Worm (Caenorhabditis elegans) whole organism, young adult: ENCODE data around the gene ssu-1.

ENCODE experiments used
- B0336.3 ChIP-seq: fragments of 200-800 bp; sonication (Bioruptor generic); IDR thresholded peaks from 2 replicates; pipeline ENCODE4 v1.3.6; 2022; ENCODE audit warnings: missing genetic modification characterization, missing compliant biosample characterization
- D2030.7 ChIP-seq: fragments of 200-800 bp; sonication (Bioruptor generic); IDR thresholded peaks from 2 replicates; pipeline ENCODE4 v1.3.6; 2022; ENCODE audit warnings: missing genetic modification reagents, missing genetic modification characterization, missing compliant biosample characterization
- F23B12.7 ChIP-seq: sonication (generic microtip); optimal IDR thresholded peaks from 2 replicates; lab custom pipeline; 2017; ENCODE audit warnings: missing genetic modification characterization, mild to moderate bottlenecking, missing compliant biosample characterization, antibody characterized with exemption, moderate library complexity; ENCODE audit not compliant: insufficient read depth
- F33H1.4 ChIP-seq: fragments of 200-800 bp; sonication (Bioruptor generic); IDR thresholded peaks from 2 replicates; pipeline ENCODE4 v1.3.6; 2022; ENCODE audit warnings: missing genetic modification reagents, missing genetic modification characterization, missing compliant biosample characterization
- F37B4.10 ChIP-seq: fragments of 200-800 bp; sonication (Bioruptor generic); IDR thresholded peaks from 2 replicates; pipeline ENCODE4 v1.3.6; 2022; ENCODE audit warnings: missing genetic modification characterization, missing compliant biosample characterization
- T26A5.8 ChIP-seq: sonication (generic microtip); optimal IDR thresholded peaks from 2 replicates; lab custom pipeline; 2016; ENCODE audit warnings: missing genetic modification characterization, missing compliant biosample characterization
- Y53F4B.3 ChIP-seq: fragments of 200-800 bp; sonication (Bioruptor generic); IDR thresholded peaks from 2 replicates; pipeline ENCODE4 v1.3.6; 2022; ENCODE audit warnings: missing genetic modification reagents, missing genetic modification characterization, missing compliant biosample characterization
- Y53G8AR.9 ChIP-seq: fragments of 200-800 bp; sonication (Bioruptor generic); conservative IDR thresholded peaks from 2 replicates; pipeline ENCODE4 v1.3.6; 2022; ENCODE audit warnings: missing genetic modification reagents, missing genetic modification characterization, missing compliant biosample characterization
- Y56A3A.18 ChIP-seq: fragments of 200-800 bp; sonication (Bioruptor generic); IDR thresholded peaks from 2 replicates; pipeline ENCODE4 v1.3.6; 2022; ENCODE audit warnings: missing genetic modification reagents, missing genetic modification characterization, missing compliant biosample characterization
- Y67H2A.10 ChIP-seq: fragments of 200-800 bp; sonication (Bioruptor generic); conservative IDR thresholded peaks from 2 replicates; pipeline ENCODE4 v1.3.6; 2022; ENCODE audit warnings: missing genetic modification reagents, missing genetic modification characterization, missing compliant biosample characterization
- akir-1 ChIP-seq: fragments of 200-800 bp; sonication (Bioruptor generic); optimal IDR thresholded peaks from 2 replicates; lab custom pipeline; 2018; ENCODE audit warnings: mild to moderate bottlenecking, missing genetic modification characterization, moderate library complexity, missing compliant biosample characterization
- ama-1 ChIP-seq, 3 experiments: fragments of 150-350 bp in 1 of 3; sonication (generic microtip) in 2 of 3; optimal IDR thresholded peaks; 2 replicates each; lab custom pipeline; 2014 to 2018; ENCODE audit warnings: missing biosample characterization in 2 of 3, missing genetic modification characterization in 2 of 3, missing genetic modification reagents in 2 of 3
- aptf-2 ChIP-seq: fragments of 200-800 bp; sonication (Bioruptor generic); conservative IDR thresholded peaks from 2 replicates; pipeline ENCODE4 v1.3.6; 2022; ENCODE audit warnings: missing genetic modification reagents, missing genetic modification characterization, missing compliant biosample characterization
- atf-7 ChIP-seq: sonication (generic microtip); optimal IDR thresholded peaks from 2 replicates; lab custom pipeline; 2017; ENCODE audit warnings: mild to moderate bottlenecking, missing genetic modification characterization, missing compliant biosample characterization
- attf-5 ChIP-seq: fragments of 200-800 bp; sonication (Bioruptor generic); optimal IDR thresholded peaks from 2 replicates; lab custom pipeline; 2018; ENCODE audit warnings: mild to moderate bottlenecking, missing genetic modification characterization, missing compliant biosample characterization
- ccch-3 ChIP-seq: fragments of 200-800 bp; sonication (Bioruptor generic); optimal IDR thresholded peaks from 2 replicates; lab custom pipeline; 2018; ENCODE audit warnings: mild to moderate bottlenecking, missing genetic modification characterization, missing compliant biosample characterization
- cebp-1 ChIP-seq, 2 experiments: fragments of 200-800 bp in 1 of 2; sonication (Bioruptor generic) in 1 of 2; sonication (generic microtip) in 1 of 2; IDR thresholded peaks in 1 of 2; optimal IDR thresholded peaks in 1 of 2; 2 replicates each; pipeline versions ENCODE4 v1.3.6 to Lab custom; 2017 to 2022; ENCODE audit warnings: missing compliant biosample characterization in 2 of 2, missing genetic modification characterization in 2 of 2, mild to moderate bottlenecking in 1 of 2, missing genetic modification reagents in 1 of 2, moderate library complexity in 1 of 2
- cebp-2 ChIP-seq: fragments of 200-800 bp; sonication (Bioruptor generic); IDR thresholded peaks from 2 replicates; pipeline ENCODE4 v1.3.6; 2022; ENCODE audit warnings: missing genetic modification characterization, missing compliant biosample characterization
- ceh-40 ChIP-seq: fragments of 200-800 bp; sonication (Bioruptor generic); IDR thresholded peaks from 2 replicates; pipeline ENCODE4 v1.3.6; 2022; ENCODE audit warnings: missing genetic modification characterization, missing compliant biosample characterization
- ceh-58 ChIP-seq: fragments of 200-800 bp; sonication (Bioruptor generic); IDR thresholded peaks from 2 replicates; pipeline ENCODE4 v1.3.6; 2022; ENCODE audit warnings: missing genetic modification characterization, missing compliant biosample characterization
- die-1 ChIP-seq: sonication (generic microtip); optimal IDR thresholded peaks from 2 replicates; lab custom pipeline; 2016; ENCODE audit warnings: missing genotype, mild to moderate bottlenecking, missing genetic modification characterization, missing compliant biosample characterization
- dpff-1 ChIP-seq: sonication (generic microtip); optimal IDR thresholded peaks from 2 replicates; lab custom pipeline; 2017; ENCODE audit warnings: mild to moderate bottlenecking, missing genetic modification characterization, missing compliant biosample characterization
- ets-4 ChIP-seq: fragments of 200-800 bp; sonication (Bioruptor generic); optimal IDR thresholded peaks from 2 replicates; lab custom pipeline; 2018; ENCODE audit warnings: mild to moderate bottlenecking, missing genetic modification characterization, missing compliant biosample characterization
- fkh-3 ChIP-seq: sonication (generic microtip); optimal IDR thresholded peaks from 2 replicates; lab custom pipeline; 2016; ENCODE audit warnings: mild to moderate bottlenecking, missing genetic modification characterization, missing compliant biosample characterization
- hrde-1 ChIP-seq: sonication (generic microtip); optimal IDR thresholded peaks from 2 replicates; lab custom pipeline; 2016; ENCODE audit warnings: missing genetic modification characterization, mild to moderate bottlenecking, missing compliant biosample characterization, moderate library complexity, missing genotype, missing genetic modification reagents, borderline replicate concordance
- lin-35 ChIP-seq, 3 experiments: fragments of 150-350 bp in 2 of 3; sonication (generic microtip) in 1 of 3; optimal IDR thresholded peaks; 2 replicates each; lab custom pipeline; 2014 to 2018; ENCODE audit warnings: missing biosample characterization in 3 of 3, missing genetic modification characterization in 3 of 3, missing genetic modification reagents in 3 of 3
- lin-40 ChIP-seq: sonication (generic microtip); optimal IDR thresholded peaks from 2 replicates; lab custom pipeline; 2016; ENCODE audit warnings: missing genetic modification characterization, mild to moderate bottlenecking, missing compliant biosample characterization, missing genotype, missing genetic modification reagents
- lin-54 ChIP-seq: fragments of 200-800 bp; sonication (Bioruptor generic); optimal IDR thresholded peaks from 2 replicates; lab custom pipeline; 2018; ENCODE audit warnings: mild to moderate bottlenecking, missing genetic modification characterization, missing compliant biosample characterization
- lir-1 ChIP-seq: fragments of 200-800 bp; sonication (Bioruptor generic); conservative IDR thresholded peaks from 2 replicates; pipeline ENCODE4 v1.3.6; 2022; ENCODE audit warnings: missing genetic modification reagents, missing genetic modification characterization, missing compliant biosample characterization
- madf-10 ChIP-seq: sonication (generic microtip); optimal IDR thresholded peaks from 2 replicates; lab custom pipeline; 2016; ENCODE audit warnings: mild to moderate bottlenecking, missing genetic modification characterization, missing compliant biosample characterization
- madf-3 ChIP-seq: fragments of 200-800 bp; sonication (Bioruptor generic); IDR thresholded peaks from 2 replicates; pipeline ENCODE4 v1.3.6; 2022; ENCODE audit warnings: missing genetic modification reagents, missing genetic modification characterization, missing compliant biosample characterization
- madf-6 ChIP-seq: fragments of 200-800 bp; sonication (Bioruptor generic); IDR thresholded peaks from 2 replicates; pipeline ENCODE4 v1.3.6; 2022; ENCODE audit warnings: missing genetic modification reagents, missing genetic modification characterization, missing compliant biosample characterization
- mcd-1 ChIP-seq: fragments of 200-800 bp; sonication (Bioruptor generic); IDR thresholded peaks from 2 replicates; pipeline ENCODE4 v1.3.6; 2022; ENCODE audit warnings: missing genetic modification reagents, missing genetic modification characterization, missing compliant biosample characterization
- nhr-179 ChIP-seq: sonication (generic microtip); optimal IDR thresholded peaks from 2 replicates; lab custom pipeline; 2016; ENCODE audit warnings: mild to moderate bottlenecking, missing genetic modification characterization, missing compliant biosample characterization
- nhr-80 ChIP-seq: sonication (generic microtip); optimal IDR thresholded peaks from 2 replicates; lab custom pipeline; 2016; ENCODE audit warnings: missing genetic modification characterization, missing compliant biosample characterization
- nhr-90 ChIP-seq: sonication (generic microtip); optimal IDR thresholded peaks from 2 replicates; lab custom pipeline; 2016; ENCODE audit warnings: missing genotype, mild to moderate bottlenecking, missing genetic modification characterization, missing compliant biosample characterization
- pbrm-1 ChIP-seq: fragments of 200-800 bp; sonication (Bioruptor generic); IDR thresholded peaks from 2 replicates; pipeline ENCODE4 v1.3.6; 2022; ENCODE audit warnings: missing genetic modification reagents, missing genetic modification characterization, missing compliant biosample characterization
- pha-4 ChIP-seq: fragments of 150-350 bp; sonication (generic microtip); optimal IDR thresholded peaks from 2 replicates; lab custom pipeline; 2014; ENCODE audit warnings: missing biosample characterization, missing genetic modification reagents, missing genetic modification characterization
- rcor-1 ChIP-seq: fragments of 200-800 bp; sonication (Bioruptor generic); IDR thresholded peaks from 2 replicates; pipeline ENCODE4 v1.3.6; 2022; ENCODE audit warnings: missing genetic modification reagents, missing genetic modification characterization, missing compliant biosample characterization
- repo-1 ChIP-seq: sonication (generic microtip); optimal IDR thresholded peaks from 2 replicates; lab custom pipeline; 2017; ENCODE audit warnings: mild to moderate bottlenecking, missing genetic modification characterization, missing compliant biosample characterization
- snpc-3.4 ChIP-seq: sonication (generic microtip); optimal IDR thresholded peaks from 2 replicates; lab custom pipeline; 2017; ENCODE audit warnings: missing genetic modification characterization, mild to moderate bottlenecking, missing compliant biosample characterization, antibody characterized with exemption, moderate library complexity, missing genotype, missing genetic modification reagents
- snpc-4 ChIP-seq, 5 experiments: fragments of 150-350 bp in 1 of 5; sonication (generic microtip) in 4 of 5; optimal IDR thresholded peaks; 2 replicates each; lab custom pipeline; 2014 to 2018; ENCODE audit warnings: missing genetic modification characterization in 5 of 5, missing biosample characterization in 3 of 5, antibody characterized with exemption in 2 of 5, mild to moderate bottlenecking in 2 of 5, missing compliant biosample characterization in 2 of 5, missing genotype in 2 of 5, moderate library complexity in 2 of 5, missing genetic modification reagents in 1 of 5
- tlf-1 ChIP-seq: fragments of 200-800 bp; sonication (Bioruptor generic); optimal IDR thresholded peaks from 2 replicates; lab custom pipeline; 2018; ENCODE audit warnings: mild to moderate bottlenecking, missing genetic modification characterization, missing compliant biosample characterization
- ztf-25 ChIP-seq: fragments of 200-800 bp; sonication (Bioruptor generic); IDR thresholded peaks from 2 replicates; pipeline ENCODE4 v1.3.6; 2022; ENCODE audit warnings: missing genetic modification reagents, missing genetic modification characterization, missing compliant biosample characterization
- ztf-28 ChIP-seq: fragments of 200-800 bp; sonication (Bioruptor generic); IDR thresholded peaks from 2 replicates; pipeline ENCODE4 v1.3.6; 2022; ENCODE audit warnings: missing genetic modification reagents, missing genetic modification characterization, missing compliant biosample characterization

ssu-1 gene

DNA sequence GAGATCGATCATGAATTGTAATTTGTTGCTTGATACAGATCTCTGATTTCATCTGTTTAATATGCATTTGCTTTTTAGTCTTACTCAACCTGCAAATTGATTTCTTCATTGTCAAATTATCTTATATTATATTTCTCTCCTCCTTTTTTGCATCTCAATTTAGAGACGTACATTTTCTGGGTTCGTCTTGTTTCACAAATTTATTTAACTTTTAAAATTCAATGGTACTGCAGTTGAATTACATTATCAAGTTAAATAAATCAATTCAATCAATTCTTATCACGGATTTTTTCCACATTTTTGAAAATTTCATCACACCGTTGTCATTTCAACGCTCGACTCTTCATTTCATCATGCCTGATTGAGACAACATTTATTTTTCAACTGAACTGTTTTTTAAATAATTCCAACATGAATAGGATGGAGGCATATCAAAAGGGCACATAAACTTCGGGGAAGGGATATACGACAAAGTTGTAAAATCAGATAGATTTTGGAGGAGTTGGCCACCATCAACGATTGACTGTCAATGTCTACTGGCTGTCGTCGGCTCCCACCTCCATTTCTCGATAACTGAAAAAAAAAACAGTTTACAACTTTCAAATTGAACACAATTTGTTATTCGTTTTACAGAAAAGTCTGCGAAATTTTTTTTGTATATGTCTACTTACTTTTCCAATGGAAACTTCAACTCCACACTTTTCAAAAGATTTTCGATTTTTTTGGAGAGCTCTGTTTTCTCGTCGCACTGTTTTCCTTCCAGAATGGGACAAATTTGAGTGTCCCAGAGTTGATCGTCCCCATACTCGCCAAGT, 29.4 kb upstream of the ssu-1 start:
- TF ChIP-seq nhr-90 (peak; percentile 72), lin-35 (GFP tag; optimal IDR thresholded peaks at IDR 0.05; lab: Kevin White, UChicago) (no peak), pha-4 (tag; lab: Kevin White, UChicago) (peak; percentile 46), Y56A3A.18 (peak; percentile 6), madf-3 (0 out of 2 replicates have a peak, but pooled peaks have one; percentile 66), attf-5 (GFP tag; lab: Kevin White, UChicago) (peak; percentile 69), cebp-2 (GFP tag; lab: Robert Waterston, UW) (no peak), ceh-58 (no peak), madf-10 (tag; lab: Kevin White, UChicago) (peak; percentile 44), B0336.3 (GFP tag; lab: Robert Waterston, UW) (peak; percentile 68), lin-54 (GFP tag; lab: Kevin White, UChicago) (peak; percentile 30), nhr-80 (tag; lab: Kevin White, UChicago) (peak; percentile 16), snpc-3.4 (tag; lab: Kevin White, UChicago) (peak; percentile 12), ama-1 (optimal IDR thresholded peaks at IDR 0.05; lab: Kevin White, UChicago) (peak; percentile 66), ama-1 (GFP tag; optimal IDR thresholded peaks at IDR 0.05; lab: Kevin White, UChicago) (no peak), lir-1 (GFP tag; lab: Robert Waterston, UW) (no peak), aptf-2 (GFP tag; lab: Robert Waterston, UW) (no peak), ets-4 (peak; percentile 7), die-1 (tag; lab: Kevin White, UChicago) (no peak), F33H1.4 (GFP tag; lab: Robert Waterston, UW) (no peak), cebp-1 (GFP tag; IDR thresholded peaks at IDR 0.05; lab: Robert Waterston, UW) (peak; percentile 70), cebp-1 (tag; optimal IDR thresholded peaks at IDR 0.05; lab: Kevin White, UChicago) (peak; percentile 85), akir-1 (GFP tag; lab: Kevin White, UChicago) (no peak), snpc-4 (GFP tag; optimal IDR thresholded peaks at IDR 0.05; lab: Kevin White, UChicago) (no peak), snpc-4 (tag; optimal IDR thresholded peaks at IDR 0.05; lab: Kevin White, UChicago) (peak in 1 of 4 experiments; percentile 34), Y53G8AR.9 (peak; percentile 81), ztf-28 (GFP tag; lab: Robert Waterston, UW) (no peak), rcor-1 (GFP tag; lab: Robert Waterston, UW) (no peak), nhr-179 (tag; lab: Kevin White, UChicago) (no peak), repo-1 (tag; lab: Kevin White, UChicago) (no peak), pbrm-1 (GFP tag; lab: Robert Waterston, UW) (peak; percentile 4; the same call in 1 of the 2 replicates), D2030.7 (GFP tag; lab: Robert Waterston, UW) (no peak), tlf-1 (GFP tag; lab: Kevin White, UChicago) (peak; percentile 26), F23B12.7 (no peak), atf-7 (peak; percentile 32)

DNA sequence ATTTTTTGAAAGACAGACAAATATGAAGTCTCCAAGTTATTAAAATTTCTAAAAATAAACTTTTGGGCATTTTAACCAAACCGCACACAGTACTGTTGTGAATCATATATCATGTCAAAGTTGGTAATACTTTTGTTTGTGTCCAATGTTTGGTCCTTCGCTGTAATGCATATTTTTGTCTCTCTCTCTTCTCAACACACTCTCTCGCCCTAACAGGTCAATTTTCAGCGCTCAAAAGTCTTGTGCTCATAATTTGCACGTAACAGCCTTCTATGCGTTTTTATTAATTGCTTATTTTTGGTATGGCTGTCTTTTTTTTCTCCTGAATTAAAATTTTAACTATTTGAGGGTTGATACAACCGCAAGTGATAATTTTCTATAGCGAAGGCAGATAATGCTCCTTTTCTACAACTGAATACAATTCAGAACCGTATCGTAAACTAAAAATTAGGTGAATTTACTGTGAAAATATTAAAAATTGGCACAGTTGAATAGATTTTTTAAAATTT, 28.8 kb upstream of the ssu-1 start:
- TF ChIP-seq hrde-1 (tag; lab: Kevin White, UChicago) (no peak), ceh-40 (GFP tag; lab: Robert Waterston, UW) (no peak), fkh-3 (tag; lab: Kevin White, UChicago) (peak; percentile 14), F37B4.10 (GFP tag; lab: Robert Waterston, UW) (no peak), ccch-3 (GFP tag; lab: Kevin White, UChicago) (no peak), tlf-1 (GFP tag; lab: Kevin White, UChicago) (peak; percentile 37), Y53F4B.3 (GFP tag; lab: Robert Waterston, UW) (no peak), B0336.3 (GFP tag; lab: Robert Waterston, UW) (peak; percentile 74), repo-1 (tag; lab: Kevin White, UChicago) (peak; percentile 64), madf-6 (GFP tag; lab: Robert Waterston, UW) (peak; percentile 4; the same call in 1 of the 2 replicates), Y67H2A.10 (GFP tag; lab: Robert Waterston, UW) (no peak), lin-40 (no peak), F23B12.7 (no peak), ztf-25 (GFP tag; lab: Robert Waterston, UW) (no peak), ama-1 (optimal IDR thresholded peaks at IDR 0.05; lab: Kevin White, UChicago) (no peak), ama-1 (GFP tag; optimal IDR thresholded peaks at IDR 0.05; lab: Kevin White, UChicago) (no peak), dpff-1 (tag; lab: Kevin White, UChicago) (no peak), T26A5.8 (tag; lab: Kevin White, UChicago) (no peak), mcd-1 (GFP tag; lab: Robert Waterston, UW) (no peak)
